Worm (Caenorhabditis elegans): ENCODE data around the gene R01H10.4.

DNA sequence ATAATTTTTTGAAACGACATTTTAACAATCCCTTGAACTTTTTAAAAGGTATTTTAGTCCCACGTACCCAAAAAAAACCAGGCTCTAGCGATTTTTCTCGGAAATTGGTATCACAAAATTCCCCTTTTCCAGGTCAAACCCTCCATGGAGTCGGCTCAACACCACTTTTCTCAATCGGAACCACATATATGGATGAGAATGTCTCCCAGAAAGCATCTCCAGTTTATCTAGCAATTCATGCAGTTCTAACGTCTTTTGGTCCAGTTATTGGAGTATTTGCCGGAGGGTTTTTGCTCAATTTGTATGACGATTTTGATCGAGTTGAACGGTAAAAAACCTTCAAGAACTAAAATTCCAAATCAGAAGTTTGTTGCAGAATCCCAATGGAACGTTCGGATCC is 14.5 kb upstream of the R01H10.4 start:
- TF ChIP-seq tbx-2 (tag; optimal IDR thresholded peaks at IDR 0.05) (no peak), nhr-11 (tag; optimal IDR thresholded peaks at IDR 0.05) (no peak), eyg-1 (tag; optimal IDR thresholded peaks at IDR 0.05) (no peak), ceh-48 (tag; optimal IDR thresholded peaks at IDR 0.05) (no peak), odd-2 (tag; optimal IDR thresholded peaks at IDR 0.05) (no peak), pax-1 (tag; optimal IDR thresholded peaks at IDR 0.05) (no peak), rnt-1 (tag; optimal IDR thresholded peaks at IDR 0.05) (no peak), nfya-1 (tag; optimal IDR thresholded peaks at IDR 0.05) (no peak), unc-55 (GFP tag; optimal IDR thresholded peaks at IDR 0.05) (no peak), C08G9.2 (tag; optimal IDR thresholded peaks at IDR 0.05) (no peak), ets-4 (tag; optimal IDR thresholded peaks at IDR 0.05) (no peak), sdc-2 (tag; optimal IDR thresholded peaks at IDR 0.05) (no peak)
